Fruit fly (Drosophila melanogaster) whole organism, embryonic: Measurements from ENCODE around the gene pod1.

Experiments
- C15 ChIP-seq: fragments of 200-800 bp; sonication (Bioruptor generic); IDR thresholded peaks from 3 replicates; pipeline ENCODE4 v1.3.6; 2022; ENCODE audit warnings: missing biosample characterization, missing genetic modification characterization
- CG10267 ChIP-seq: fragments of 200-800 bp; sonication (Bioruptor generic); optimal IDR thresholded peaks from 2 replicates; lab custom pipeline; 2018; ENCODE audit warnings: missing biosample characterization, mild to moderate bottlenecking, missing genetic modification characterization, moderate library complexity
- CG10431 ChIP-seq: fragments of 200-800 bp; sonication (Bioruptor generic); optimal IDR thresholded peaks from 3 replicates; lab custom pipeline; 2018; ENCODE audit warnings: missing biosample characterization, mild to moderate bottlenecking, missing genetic modification characterization
- CG12391 ChIP-seq: fragments of 200-800 bp; sonication (Bioruptor generic); optimal IDR thresholded peaks from 3 replicates; lab custom pipeline; 2018; ENCODE audit warnings: missing biosample characterization, mild to moderate bottlenecking, missing genetic modification characterization, moderate library complexity
- CG13894 ChIP-seq: fragments of 200-800 bp; sonication (Bioruptor generic); optimal IDR thresholded peaks from 3 replicates; lab custom pipeline; 2018; ENCODE audit warnings: missing biosample characterization, mild to moderate bottlenecking, missing genetic modification characterization, moderate library complexity
- CG14710 ChIP-seq: fragments of 200-800 bp; sonication (Bioruptor generic); optimal IDR thresholded peaks from 3 replicates; lab custom pipeline; 2019; ENCODE audit warnings: missing biosample characterization, mild to moderate bottlenecking, missing genetic modification characterization, moderate library complexity
- CG14860 ChIP-seq: fragments of 200-800 bp; sonication (Bioruptor generic); IDR thresholded peaks from 3 replicates; pipeline ENCODE4 v1.3.6; 2022; ENCODE audit warnings: missing biosample characterization, missing genetic modification characterization; ENCODE audit not compliant: partially characterized antibody
- CG14965 ChIP-seq: fragments of 200-800 bp; sonication (Bioruptor generic); optimal IDR thresholded peaks from 2 replicates; lab custom pipeline; 2016; ENCODE audit warnings: missing biosample characterization, missing genetic modification characterization, borderline replicate concordance
- CG15479 ChIP-seq: fragments of 200-800 bp; sonication (Bioruptor generic); optimal IDR thresholded peaks from 3 replicates; lab custom pipeline; 2019; ENCODE audit warnings: missing biosample characterization, mild to moderate bottlenecking, missing genetic modification characterization, moderate library complexity
- CG17328 ChIP-seq: fragments of 200-800 bp; sonication (Bioruptor generic); IDR thresholded peaks from 2 replicates; pipeline ENCODE4 v1.3.6; 2022; ENCODE audit warnings: missing biosample characterization, missing genetic modification characterization
- CG17829 ChIP-seq: fragments of 200-800 bp; optimal IDR thresholded peaks from 2 replicates; lab custom pipeline; 2019; ENCODE audit warnings: missing biosample characterization, mild to moderate bottlenecking, missing genetic modification characterization, moderate library complexity
- CG17912 ChIP-seq: fragments of 200-800 bp; sonication (Bioruptor generic); optimal IDR thresholded peaks from 2 replicates; lab custom pipeline; 2018; ENCODE audit warnings: missing biosample characterization, mild to moderate bottlenecking, missing genetic modification characterization
- CG18011 ChIP-seq: fragments of 200-800 bp; sonication (Bioruptor generic); optimal IDR thresholded peaks from 2 replicates; lab custom pipeline; 2017; ENCODE audit warnings: missing biosample characterization, missing genetic modification characterization, mild to moderate bottlenecking, moderate library complexity, missing genotype
- CG18764 ChIP-seq: fragments of 200-800 bp; sonication (Bioruptor generic); optimal IDR thresholded peaks from 3 replicates; lab custom pipeline; 2016; ENCODE audit warnings: missing biosample characterization, missing genetic modification characterization
- CG3838 ChIP-seq: fragments of 200-800 bp; sonication (Bioruptor generic); optimal IDR thresholded peaks from 3 replicates; lab custom pipeline; 2016; ENCODE audit warnings: missing biosample characterization, missing genetic modification characterization
- CG4404 ChIP-seq: fragments of 200-800 bp; sonication (Bioruptor generic); IDR thresholded peaks from 2 replicates; pipeline ENCODE4 v1.3.6; 2022; ENCODE audit warnings: missing biosample characterization, missing genetic modification characterization
- CG7963 ChIP-seq: fragments of 200-800 bp; sonication (Bioruptor generic); IDR thresholded peaks from 3 replicates; pipeline ENCODE4 v1.3.6; 2022; ENCODE audit warnings: missing biosample characterization, missing genetic modification characterization; ENCODE audit not compliant: partially characterized antibody
- CG8388 ChIP-seq: fragments of 200-800 bp; sonication (Bioruptor generic); optimal IDR thresholded peaks from 2 replicates; lab custom pipeline; 2019; ENCODE audit warnings: missing biosample characterization, mild to moderate bottlenecking, missing genetic modification characterization, moderate library complexity
- D19B ChIP-seq: fragments of 200-800 bp; sonication (Bioruptor generic); optimal IDR thresholded peaks from 2 replicates; lab custom pipeline; 2017; ENCODE audit warnings: missing biosample characterization, mild to moderate bottlenecking, missing genetic modification characterization
- Dp ChIP-seq: fragments of 200-800 bp; sonication (Bioruptor generic); optimal IDR thresholded peaks from 2 replicates; lab custom pipeline; 2018; ENCODE audit warnings: missing biosample characterization, mild to moderate bottlenecking, missing genetic modification characterization, moderate library complexity
- E2f1 ChIP-seq: fragments of 200-800 bp; sonication (Bioruptor generic); IDR thresholded peaks from 2 replicates; pipeline ENCODE4 v1.3.6; 2022; ENCODE audit warnings: missing biosample characterization, missing genetic modification characterization
- Ets97D ChIP-seq: fragments of 200-800 bp; sonication (Bioruptor generic); optimal IDR thresholded peaks from 3 replicates; lab custom pipeline; 2016; ENCODE audit warnings: missing biosample characterization, missing genetic modification characterization
- Fer3 ChIP-seq: fragments of 200-800 bp; sonication (Bioruptor generic); optimal IDR thresholded peaks from 2 replicates; lab custom pipeline; 2018; ENCODE audit warnings: missing biosample characterization, mild to moderate bottlenecking, missing genetic modification characterization, moderate library complexity
- HLH54F ChIP-seq: fragments of 200-800 bp; sonication (Bioruptor generic); optimal IDR thresholded peaks from 3 replicates; lab custom pipeline; 2016; ENCODE audit warnings: missing biosample characterization, missing genetic modification characterization
- Hr78 ChIP-seq, 2 experiments: fragments of 200-800 bp in 1 of 2; fragments of >200 bp in 1 of 2; sonication (Bioruptor generic) in 1 of 2; optimal IDR thresholded peaks; 2 replicates each; lab custom pipeline; 2017 to 2019; ENCODE audit warnings: missing biosample characterization in 2 of 2, missing genetic modification characterization in 2 of 2, mild to moderate bottlenecking in 1 of 2, moderate library complexity in 1 of 2
- Mrtf ChIP-seq: fragments of 200-800 bp; sonication (Bioruptor generic); IDR thresholded peaks from 3 replicates; pipeline ENCODE4 v1.3.6; 2022; ENCODE audit warnings: missing biosample characterization, missing genetic modification characterization
- Nf-YA ChIP-seq: fragments of 200-800 bp; sonication (Bioruptor generic); IDR thresholded peaks from 2 replicates; pipeline ENCODE4 v1.3.6; 2022; ENCODE audit warnings: missing biosample characterization, missing genetic modification characterization
- Sin3A ChIP-seq: fragments of >200 bp; optimal IDR thresholded peaks from 2 replicates; lab custom pipeline; 2018
- Spps ChIP-seq: fragments of 200-800 bp; sonication (Bioruptor generic); optimal IDR thresholded peaks from 2 replicates; lab custom pipeline; 2018; ENCODE audit warnings: missing biosample characterization, mild to moderate bottlenecking, missing genetic modification characterization
- Trl ChIP-seq, 3 experiments: fragments of >200 bp in 2 of 3; fragments of 200-800 bp in 1 of 3; sonication (Bioruptor generic) in 1 of 3; optimal IDR thresholded peaks; 2 replicates in 1 of 3; 3 replicates in 2 of 3; lab custom pipeline; 2016 to 2017; ENCODE audit warnings: missing biosample characterization in 1 of 3, missing genetic modification characterization in 1 of 3
- abd-A ChIP-seq: fragments of 200-800 bp; sonication (Bioruptor generic); optimal IDR thresholded peaks from 3 replicates; lab custom pipeline; 2019; ENCODE audit warnings: missing biosample characterization, mild to moderate bottlenecking, missing genetic modification characterization, moderate library complexity
- amos ChIP-seq: fragments of 200-800 bp; sonication (Bioruptor generic); IDR thresholded peaks from 2 replicates; pipeline ENCODE4 v1.3.6; 2022; ENCODE audit warnings: missing biosample characterization, missing genetic modification characterization; ENCODE audit not compliant: partially characterized antibody
- ase ChIP-seq: fragments of 200-800 bp; sonication (Bioruptor generic); IDR thresholded peaks from 3 replicates; pipeline ENCODE4 v1.3.6; 2022; ENCODE audit warnings: missing biosample characterization, missing genetic modification characterization
- cg ChIP-seq: fragments of 200-800 bp; sonication (Bioruptor generic); optimal IDR thresholded peaks from 3 replicates; lab custom pipeline; 2019; ENCODE audit warnings: missing biosample characterization, mild to moderate bottlenecking, missing genetic modification characterization, moderate library complexity
- esg ChIP-seq: fragments of 200-800 bp; sonication (Bioruptor generic); conservative IDR thresholded peaks from 2 replicates; pipeline ENCODE4 v1.3.6; 2022; ENCODE audit warnings: missing biosample characterization, missing genetic modification characterization
- fd102C ChIP-seq: fragments of 200-800 bp; sonication (Bioruptor generic); optimal IDR thresholded peaks from 2 replicates; lab custom pipeline; 2018; ENCODE audit warnings: missing biosample characterization, mild to moderate bottlenecking, missing genetic modification characterization, moderate library complexity
- fru ChIP-seq: fragments of >200 bp; optimal IDR thresholded peaks from 2 replicates; lab custom pipeline; 2017
- gem ChIP-seq: fragments of 200-800 bp; sonication (Bioruptor generic); optimal IDR thresholded peaks from 2 replicates; lab custom pipeline; 2019; ENCODE audit warnings: missing biosample characterization, mild to moderate bottlenecking, missing genetic modification characterization, moderate library complexity
- gsb ChIP-seq: fragments of 200-800 bp; sonication (Bioruptor generic); IDR thresholded peaks from 2 replicates; pipeline ENCODE4 v1.3.6; 2022; ENCODE audit warnings: missing biosample characterization, missing genetic modification characterization
- ham ChIP-seq: fragments of 200-800 bp; sonication (Bioruptor generic); IDR thresholded peaks from 2 replicates; pipeline ENCODE4 v1.3.6; 2022; ENCODE audit warnings: missing biosample characterization, missing genetic modification characterization
- hth ChIP-seq: fragments of >200 bp; optimal IDR thresholded peaks from 2 replicates; lab custom pipeline; 2017; ENCODE audit warnings: inconsistent platforms
- kay ChIP-seq: fragments of 200-800 bp; sonication (Bioruptor generic); optimal IDR thresholded peaks from 2 replicates; lab custom pipeline; 2016; ENCODE audit warnings: missing biosample characterization, missing genetic modification characterization
- lola ChIP-seq, 3 experiments: fragments of >200 bp in 2 of 3; fragments of 200-800 bp in 1 of 3; sonication (Bioruptor generic) in 1 of 3; optimal IDR thresholded peaks; 2 replicates each; lab custom pipeline; 2017 to 2019; ENCODE audit warnings: missing biosample characterization in 3 of 3, missing genetic modification characterization in 3 of 3, mild to moderate bottlenecking in 1 of 3, moderate library complexity in 1 of 3
- mam ChIP-seq: fragments of 200-800 bp; sonication (Bioruptor generic); optimal IDR thresholded peaks from 3 replicates; lab custom pipeline; 2016; ENCODE audit warnings: missing biosample characterization, missing genetic modification characterization
- org-1 ChIP-seq: fragments of 200-800 bp; sonication (Bioruptor generic); optimal IDR thresholded peaks from 2 replicates; lab custom pipeline; 2017; ENCODE audit warnings: missing biosample characterization, missing genetic modification characterization
- phol ChIP-seq: fragments of 200-800 bp; sonication (Bioruptor generic); optimal IDR thresholded peaks from 3 replicates; lab custom pipeline; 2018; ENCODE audit warnings: missing biosample characterization, mild to moderate bottlenecking, missing genetic modification characterization, moderate library complexity
- pnt ChIP-seq: fragments of 200-800 bp; sonication (Bioruptor generic); optimal IDR thresholded peaks from 3 replicates; lab custom pipeline; 2016; ENCODE audit warnings: missing biosample characterization, missing genetic modification characterization
- slou ChIP-seq: fragments of 200-800 bp; sonication (Bioruptor generic); optimal IDR thresholded peaks from 3 replicates; lab custom pipeline; 2016; ENCODE audit warnings: missing biosample characterization, missing genetic modification characterization
- sug ChIP-seq: fragments of 200-800 bp; optimal IDR thresholded peaks from 2 replicates; lab custom pipeline; 2019; ENCODE audit warnings: missing biosample characterization, mild to moderate bottlenecking, missing genetic modification characterization, moderate library complexity
- trh ChIP-seq: fragments of 200-800 bp; sonication (Bioruptor generic); optimal IDR thresholded peaks from 2 replicates; lab custom pipeline; 2016; ENCODE audit warnings: missing biosample characterization, missing genetic modification characterization

pod1 gene

DNA sequence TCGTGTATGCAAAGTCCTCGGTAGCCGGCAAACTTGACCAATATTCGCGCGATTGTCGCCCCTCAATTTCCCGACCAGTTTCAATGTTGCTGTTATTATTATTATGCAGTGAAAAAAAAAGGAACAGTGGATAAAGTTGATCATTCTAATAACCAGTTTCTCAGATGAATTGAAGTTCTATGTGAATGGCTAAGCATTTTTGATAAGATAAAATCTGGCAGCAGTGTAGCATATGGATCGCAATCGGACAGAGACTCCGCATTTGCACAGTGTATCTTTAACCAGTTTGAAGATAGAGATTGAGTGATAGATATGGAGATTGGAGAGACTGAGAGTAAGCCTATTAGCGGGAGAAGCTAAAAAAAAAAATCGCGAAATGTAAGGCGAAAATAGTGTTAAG is 10.1 kb upstream of the pod1 start (continued):
- no peak for TF ChIP-seq CG3838 (GFP tag; lab: Kevin White, UChicago)
- TF ChIP-seq CG18764 (GFP tag; lab: Kevin White, UChicago), result peak; percentile 42
- no peak for TF ChIP-seq ham (GFP tag; lab: Robert Waterston, UW)
- TF ChIP-seq fd102C, result no peak
- no peak for TF ChIP-seq CG14710
- TF ChIP-seq slou, result peak; percentile 22
- no peak for TF ChIP-seq CG14965 (GFP tag; lab: Kevin White, UChicago)
- peak; percentile 82 for TF ChIP-seq Fer3
- peak; percentile 66; the same call in 1 of the 2 replicates for TF ChIP-seq gsb (GFP tag; lab: Robert Waterston, UW)
- TF ChIP-seq CG18011 (GFP tag; lab: Kevin White, UChicago), result peak; percentile 22
- no peak for TF ChIP-seq fru
- TF ChIP-seq Spps (tag; lab: Kevin White, UChicago), result no peak
- peak; percentile 52 for TF ChIP-seq org-1 (GFP tag; lab: Kevin White, UChicago)
- TF ChIP-seq CG15479, result no peak
- peak; percentile 55 for TF ChIP-seq CG8388 (GFP tag; lab: Kevin White, UChicago)
- no peak for TF ChIP-seq amos (GFP tag; lab: Robert Waterston, UW)
- TF ChIP-seq trh, result peak; percentile 15
- TF ChIP-seq CG7963, result no peak
- peak; percentile 74; the same call in 2 of the 3 replicates for TF ChIP-seq Mrtf (GFP tag; lab: Robert Waterston, UW)
- peak; percentile 38; the same call in 1 of the 3 replicates for TF ChIP-seq C15 (GFP tag; lab: Robert Waterston, UW)
- TF ChIP-seq CG13894, result peak; percentile 47
- TF ChIP-seq phol (tag; lab: Kevin White, UChicago), result peak; percentile 59
- peak; percentile 67 for TF ChIP-seq esg (GFP tag; lab: Robert Waterston, UW)
- peak; percentile 68 for TF ChIP-seq CG17328
- TF ChIP-seq CG14860 (GFP tag; lab: Robert Waterston, UW), result no peak
- no peak for TF ChIP-seq sug (tag; lab: Kevin White, UChicago)
- TF ChIP-seq kay (GFP tag; lab: Kevin White, UChicago), result no peak
- TF ChIP-seq CG4404 (GFP tag; lab: Robert Waterston, UW), result no peak
- no peak for TF ChIP-seq CG10431 (GFP tag; lab: Kevin White, UChicago)
- no peak for TF ChIP-seq lola (GFP tag; optimal IDR thresholded peaks at IDR 0.05; lab: Kevin White, UChicago)
- no peak for TF ChIP-seq Hr78 (GFP tag; optimal IDR thresholded peaks at IDR 0.05; lab: Kevin White, UChicago)
- peak; percentile 75 for TF ChIP-seq HLH54F (GFP tag; lab: Kevin White, UChicago)
- TF ChIP-seq Nf-YA (GFP tag; lab: Robert Waterston, UW), result 0 out of 2 replicates have a peak, but pooled peaks have one; percentile 15
- peak; percentile 62 for TF ChIP-seq CG12391
- TF ChIP-seq Sin3A (lab: Kevin White, UChicago), result no peak
- TF ChIP-seq CG17829 (tag; lab: Kevin White, UChicago), result no peak
- TF ChIP-seq CG17912 (GFP tag; lab: Kevin White, UChicago), result no peak
- no peak for TF ChIP-seq Trl (optimal IDR thresholded peaks at IDR 0.05; lab: Kevin White, UChicago)
- TF ChIP-seq Trl (GFP tag; optimal IDR thresholded peaks at IDR 0.05; lab: Kevin White, UChicago), result peak; percentile 51
- TF ChIP-seq Dp (GFP tag; lab: Kevin White, UChicago), result no peak
- TF ChIP-seq gem (tag; lab: Kevin White, UChicago), result peak; percentile 80
- peak; percentile 10 for TF ChIP-seq Ets97D (GFP tag; lab: Kevin White, UChicago)
- TF ChIP-seq D19B (GFP tag; lab: Kevin White, UChicago), result peak; percentile 22
- no peak for TF ChIP-seq abd-A
- no peak for TF ChIP-seq hth
- TF ChIP-seq E2f1 (GFP tag; lab: Robert Waterston, UW), result peak; percentile 53; the same call in 1 of the 2 replicates
- TF ChIP-seq mam (GFP tag; lab: Kevin White, UChicago), result peak; percentile 75
- TF ChIP-seq ase, result peak; percentile 65; the same call in 2 of the 3 replicates
- no peak for TF ChIP-seq cg (GFP tag; lab: Kevin White, UChicago)
- TF ChIP-seq pnt (GFP tag; lab: Kevin White, UChicago), result peak; percentile 54
- TF ChIP-seq CG10267, result peak; percentile 29
